Worm (Caenorhabditis elegans): ENCODE measurements around the gene pup-2.

DNA sequence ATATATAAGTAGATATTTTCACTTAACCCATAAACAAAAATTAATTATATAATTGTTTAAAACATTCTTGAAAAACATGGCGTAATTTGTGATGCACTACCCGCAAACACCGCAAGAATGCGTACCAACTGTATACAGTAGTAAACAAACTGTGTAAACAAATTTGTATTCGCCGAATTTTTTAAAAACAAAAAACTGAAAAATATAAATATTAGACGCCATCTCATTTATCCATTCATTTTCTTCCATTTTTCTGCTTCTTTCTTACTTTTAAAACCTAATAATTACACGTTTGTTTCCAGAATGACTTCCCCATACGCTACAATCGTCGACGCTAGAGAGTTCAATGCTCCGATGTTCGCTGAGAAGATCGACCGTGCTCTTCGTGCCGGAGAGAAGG lies 39.6 kb downstream of the pup-2 start, which contains the start of gene nex-1:
- TF ChIP-seq aptf-2 (GFP tag; conservative IDR thresholded peaks at IDR 0.05) (no peak), him-1 (tag; optimal IDR thresholded peaks at IDR 0.05) (no peak), C06A6.2 (GFP tag; conservative IDR thresholded peaks at IDR 0.05) (no peak), unc-62 (GFP tag; optimal IDR thresholded peaks at IDR 0.05) (no peak), attf-5 (GFP tag; optimal IDR thresholded peaks at IDR 0.05) (no peak), snpc-4 (GFP tag; optimal IDR thresholded peaks at IDR 0.05) (no peak), snpc-4 (tag; optimal IDR thresholded peaks at IDR 0.05) (no peak), F23B12.7 (tag; optimal IDR thresholded peaks at IDR 0.05; ENCODE audit: insufficient read depth) (no peak), dpl-1 (GFP tag; optimal IDR thresholded peaks at IDR 0.05) (no peak), rec-8 (tag; optimal IDR thresholded peaks at IDR 0.05) (no peak), rcor-1 (GFP tag; IDR thresholded peaks at IDR 0.05) (no peak), unc-130 (GFP tag; optimal IDR thresholded peaks at IDR 0.05) (no peak), nfya-2 (GFP tag; IDR thresholded peaks at IDR 0.05) (no peak)

Measured in whole organism, young adult.